Fruit fly (Drosophila melanogaster) whole organism, wandering third instar larva: Measurements from ENCODE around the gene Gbp3.

Source experiments
- Abd-B ChIP-seq: fragments of >200 bp; optimal IDR thresholded peaks from 2 replicates; lab custom pipeline; 2017; ENCODE audit warnings: missing biosample characterization, missing genetic modification characterization
- CG32264 ChIP-seq: fragments of 200-800 bp; sonication (Bioruptor generic); optimal IDR thresholded peaks from 2 replicates; lab custom pipeline; 2016; ENCODE audit warnings: missing biosample characterization, missing genetic modification characterization
- CG9705 ChIP-seq: fragments of 200-800 bp; sonication (Bioruptor generic); optimal IDR thresholded peaks from 2 replicates; lab custom pipeline; 2018; ENCODE audit warnings: missing biosample characterization, mild to moderate bottlenecking, missing genetic modification characterization
- Dif ChIP-seq: fragments of 200-275, 200-300 bp; sonication (Bioruptor generic); optimal IDR thresholded peaks from 2 replicates; lab custom pipeline; 2018; ENCODE audit warnings: missing biosample characterization, missing genetic modification characterization; ENCODE audit not compliant: partially characterized antibody
- GATAd ChIP-seq: sonication (Bioruptor generic); optimal IDR thresholded peaks from 2 replicates; lab custom pipeline; 2016; ENCODE audit warnings: missing biosample characterization, missing genetic modification characterization
- HLH106 ChIP-seq: fragments of 200-800 bp; optimal IDR thresholded peaks from 3 replicates; lab custom pipeline; 2019; ENCODE audit warnings: missing biosample characterization, mild to moderate bottlenecking, missing genetic modification characterization, moderate library complexity
- N ChIP-seq: fragments of >200 bp; optimal IDR thresholded peaks from 2 replicates; lab custom pipeline; 2018; ENCODE audit warnings: missing biosample characterization, missing external identifiers, missing genetic modification characterization
- Sp1 ChIP-seq: fragments of 200-800 bp; sonication (Bioruptor generic); optimal IDR thresholded peaks from 3 replicates; lab custom pipeline; 2019; ENCODE audit warnings: missing biosample characterization, mild to moderate bottlenecking, missing genetic modification characterization, moderate library complexity
- brk ChIP-seq: fragments of 200-800 bp; sonication (Bioruptor generic); optimal IDR thresholded peaks from 2 replicates; lab custom pipeline; 2016; ENCODE audit warnings: missing biosample characterization, mild to moderate bottlenecking, missing genetic modification characterization
- dl ChIP-seq, 2 experiments: fragments of 175-275, 200-275 bp in 1 of 2; fragments of 200-275 bp in 1 of 2; sonication (Bioruptor generic); optimal IDR thresholded peaks; lab custom pipeline; 2018; ENCODE audit warnings: mild to moderate bottlenecking in 2 of 2, missing biosample characterization in 2 of 2, missing genetic modification characterization in 2 of 2, moderate library complexity in 2 of 2; ENCODE audit not compliant: partially characterized antibody in 2 of 2, insufficient read depth in 1 of 2
- dmrt93B ChIP-seq: fragments of 200-800 bp; sonication (Bioruptor generic); optimal IDR thresholded peaks from 2 replicates; lab custom pipeline; 2018; ENCODE audit warnings: missing biosample characterization, mild to moderate bottlenecking, missing genetic modification characterization
- ey ChIP-seq: fragments of 200-800 bp; sonication (Bioruptor generic); optimal IDR thresholded peaks from 2 replicates; lab custom pipeline; 2016; ENCODE audit warnings: missing biosample characterization, missing genetic modification characterization
- h ChIP-seq: fragments of 200-800 bp; sonication (Bioruptor generic); optimal IDR thresholded peaks from 3 replicates; lab custom pipeline; 2016; ENCODE audit warnings: missing biosample characterization, mild to moderate bottlenecking, missing genetic modification characterization
- jim ChIP-seq: fragments of 175-275, 200-325 bp; sonication (Bioruptor generic); optimal IDR thresholded peaks from 2 replicates; lab custom pipeline; 2016; ENCODE audit warnings: missing biosample characterization, mild to moderate bottlenecking, missing genetic modification characterization
- psq ChIP-seq: fragments of 200-800 bp; sonication (Bioruptor generic); optimal IDR thresholded peaks from 3 replicates; lab custom pipeline; 2017; ENCODE audit warnings: missing biosample characterization, mild to moderate bottlenecking, missing genetic modification characterization, moderate library complexity
- sv ChIP-seq: fragments of 200-800 bp; sonication (Bioruptor generic); optimal IDR thresholded peaks from 3 replicates; lab custom pipeline; 2016; ENCODE audit warnings: missing biosample characterization, missing genetic modification characterization

Gbp3 gene

DNA sequence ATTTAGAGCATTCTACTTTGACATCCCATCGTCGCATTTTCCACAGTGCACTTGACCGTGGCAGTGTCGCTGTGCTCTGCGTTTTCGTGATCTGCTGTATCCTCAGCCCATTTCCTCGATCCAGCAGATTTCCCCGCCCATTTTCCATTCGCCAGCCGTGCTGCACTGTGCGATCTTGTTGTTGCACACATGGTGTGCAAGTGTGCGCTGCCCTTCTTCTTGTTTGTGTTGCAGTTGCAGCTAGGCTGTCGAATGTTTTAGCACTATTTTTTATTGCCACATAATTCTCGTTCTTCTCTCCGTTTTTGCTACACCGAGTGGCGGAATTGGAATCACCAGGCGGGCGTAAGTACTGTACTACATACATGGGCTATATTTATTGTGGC, 50.4 kb downstream of the Gbp3 start:
- no peak for TF ChIP-seq HLH106 (tag; lab: Kevin White, UChicago)
- no peak for TF ChIP-seq jim (GFP tag; lab: Kevin White, UChicago)
- no peak for TF ChIP-seq CG9705
- TF ChIP-seq dl (GFP tag; optimal IDR thresholded peaks at IDR 0.05; lab: Kevin White, UChicago; ENCODE audit: insufficient read depth in 1 of 2, partially characterized antibody in 2 of 2), result no peak
- no peak for TF ChIP-seq h (GFP tag; lab: Kevin White, UChicago)
- TF ChIP-seq ey, result no peak
- TF ChIP-seq GATAd (GFP tag; lab: Kevin White, UChicago), result no peak
- no peak for TF ChIP-seq Sp1 (GFP tag; lab: Kevin White, UChicago)
- no peak for TF ChIP-seq brk (GFP tag; lab: Kevin White, UChicago)
- no peak for TF ChIP-seq N (GFP tag; lab: Kevin White, UChicago)
- no peak for TF ChIP-seq dmrt93B
- TF ChIP-seq sv (GFP tag; lab: Kevin White, UChicago), result no peak
- TF ChIP-seq Abd-B (GFP tag; lab: Kevin White, UChicago), result no peak
- TF ChIP-seq psq, result no peak
- TF ChIP-seq CG32264 (GFP tag; lab: Kevin White, UChicago), result no peak
- TF ChIP-seq Dif, result no peak
